Fruit fly (Drosophila melanogaster) whole organism: ENCODE measurements around the gene Ubc7.

Experiments
- CG8478 ChIP-seq: fragments of >200 bp; optimal IDR thresholded peaks from 2 replicates; lab custom pipeline; 2018; ENCODE audit warnings: inconsistent platforms
- Dll ChIP-seq: fragments of >200 bp; optimal IDR thresholded peaks from 2 replicates; lab custom pipeline; 2017
- EcR ChIP-seq, 2 experiments: fragments of >200 bp; optimal IDR thresholded peaks; 2 replicates each; lab custom pipeline; 2017; ENCODE audit warnings: missing biosample characterization in 2 of 2, missing genetic modification characterization in 2 of 2, missing genetic modification reagents in 2 of 2
- pan ChIP-seq: fragments of >200 bp; optimal IDR thresholded peaks from 2 replicates; lab custom pipeline; 2017
- psq ChIP-seq: fragments of >200 bp; optimal IDR thresholded peaks from 2 replicates; lab custom pipeline; 2017
- usp ChIP-seq: fragments of >200 bp; optimal IDR thresholded peaks from 2 replicates; lab custom pipeline; 2017; ENCODE audit warnings: missing biosample characterization, missing genetic modification characterization, mixed read lengths

The Ubc7 gene

DNA sequence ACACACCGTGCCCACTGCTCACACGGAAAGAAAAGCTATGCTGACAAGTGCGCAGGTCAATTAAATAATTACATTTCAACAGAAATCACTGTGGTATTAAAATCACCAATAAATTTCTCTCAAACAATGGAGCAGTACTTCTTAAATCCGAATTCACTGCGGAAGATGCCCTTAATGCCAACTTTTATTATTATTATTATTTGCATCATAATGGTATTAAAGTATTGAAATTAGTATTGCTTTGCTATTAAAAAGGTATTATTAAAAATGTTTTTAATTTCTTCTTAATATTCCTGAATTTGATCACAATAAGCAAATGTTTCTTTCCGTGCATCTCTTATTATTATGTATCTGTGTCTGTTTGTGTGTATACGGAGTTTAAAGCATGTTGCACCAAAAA, 13.5 kb upstream of the Ubc7 start:
- TF ChIP-seq pan (lab: Kevin White, UChicago), result no peak
- no peak for TF ChIP-seq EcR (GFP tag; optimal IDR thresholded peaks at IDR 0.05; lab: Kevin White, UChicago)
- no peak for TF ChIP-seq Dll (lab: Kevin White, UChicago)
- TF ChIP-seq CG8478, result no peak
- TF ChIP-seq psq, result no peak
- TF ChIP-seq usp (GFP tag; lab: Kevin White, UChicago), result no peak

- TF ChIP-seq CG8478 (no peak), pan (lab: Kevin White, UChicago) (no peak), psq (no peak), usp (GFP tag; lab: Kevin White, UChicago) (no peak), Dll (lab: Kevin White, UChicago) (no peak), EcR (GFP tag; optimal IDR thresholded peaks at IDR 0.05; lab: Kevin White, UChicago) (no peak)
Observed at dm6 chrX:16581703-16582102, 11.8 kb upstream of the Ubc7 start.

DNA sequence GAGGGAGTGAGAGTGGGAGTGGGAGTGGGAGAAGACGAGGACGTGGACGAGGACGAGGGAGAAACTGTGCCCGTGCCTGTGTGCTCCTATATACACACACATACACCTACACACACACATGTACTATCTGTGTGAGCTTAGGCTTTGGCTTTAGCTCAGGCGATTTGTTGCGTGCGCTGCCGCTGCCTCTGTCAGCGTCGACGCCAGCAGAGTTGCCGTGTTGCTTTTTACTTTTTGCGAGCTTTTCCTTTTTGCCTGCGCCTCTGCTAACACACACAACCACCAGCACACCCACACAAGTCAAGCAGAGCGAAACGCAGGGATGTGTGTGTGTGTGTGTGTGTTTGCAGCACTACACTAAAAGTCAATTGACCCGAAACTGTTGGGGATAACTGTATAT, 11.3 kb upstream of the Ubc7 start:
- TF ChIP-seq CG8478 (no peak), Dll (lab: Kevin White, UChicago) (no peak), psq (no peak), pan (lab: Kevin White, UChicago) (no peak), EcR (GFP tag; optimal IDR thresholded peaks at IDR 0.05; lab: Kevin White, UChicago) (no peak), usp (GFP tag; lab: Kevin White, UChicago) (no peak)

DNA sequence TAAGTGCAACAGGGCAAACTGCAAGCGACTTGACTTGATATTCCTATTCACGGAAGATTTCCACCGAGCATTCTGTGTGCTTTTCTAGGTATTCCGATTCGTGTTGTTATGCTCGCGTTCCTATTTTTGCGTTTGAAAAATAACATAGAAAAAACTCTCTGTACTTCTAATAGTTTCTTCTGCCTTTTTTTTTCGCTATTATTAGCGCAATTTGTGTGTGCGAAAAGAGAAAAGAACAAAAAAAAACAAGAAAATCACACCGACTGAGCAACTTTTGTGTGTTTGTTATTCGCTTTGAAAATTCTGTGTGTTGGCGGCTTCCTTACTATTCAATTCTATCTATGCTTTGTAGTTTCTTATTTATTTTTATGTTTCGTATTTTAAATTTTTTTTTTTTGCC, 9.7 kb upstream of the Ubc7 start:
- no peak for TF ChIP-seq EcR (GFP tag; optimal IDR thresholded peaks at IDR 0.05; lab: Kevin White, UChicago)
- TF ChIP-seq pan (lab: Kevin White, UChicago), result no peak
- no peak for TF ChIP-seq CG8478
- TF ChIP-seq psq, result no peak
- no peak for TF ChIP-seq Dll (lab: Kevin White, UChicago)
- no peak for TF ChIP-seq usp (GFP tag; lab: Kevin White, UChicago)

dm6 chrX:16585569-16585968, 7.9 kb upstream of the Ubc7 start:
- TF ChIP-seq psq (no peak), CG8478 (no peak), pan (lab: Kevin White, UChicago) (no peak), usp (GFP tag; lab: Kevin White, UChicago) (no peak), EcR (GFP tag; optimal IDR thresholded peaks at IDR 0.05; lab: Kevin White, UChicago) (no peak), Dll (lab: Kevin White, UChicago) (no peak)

DNA sequence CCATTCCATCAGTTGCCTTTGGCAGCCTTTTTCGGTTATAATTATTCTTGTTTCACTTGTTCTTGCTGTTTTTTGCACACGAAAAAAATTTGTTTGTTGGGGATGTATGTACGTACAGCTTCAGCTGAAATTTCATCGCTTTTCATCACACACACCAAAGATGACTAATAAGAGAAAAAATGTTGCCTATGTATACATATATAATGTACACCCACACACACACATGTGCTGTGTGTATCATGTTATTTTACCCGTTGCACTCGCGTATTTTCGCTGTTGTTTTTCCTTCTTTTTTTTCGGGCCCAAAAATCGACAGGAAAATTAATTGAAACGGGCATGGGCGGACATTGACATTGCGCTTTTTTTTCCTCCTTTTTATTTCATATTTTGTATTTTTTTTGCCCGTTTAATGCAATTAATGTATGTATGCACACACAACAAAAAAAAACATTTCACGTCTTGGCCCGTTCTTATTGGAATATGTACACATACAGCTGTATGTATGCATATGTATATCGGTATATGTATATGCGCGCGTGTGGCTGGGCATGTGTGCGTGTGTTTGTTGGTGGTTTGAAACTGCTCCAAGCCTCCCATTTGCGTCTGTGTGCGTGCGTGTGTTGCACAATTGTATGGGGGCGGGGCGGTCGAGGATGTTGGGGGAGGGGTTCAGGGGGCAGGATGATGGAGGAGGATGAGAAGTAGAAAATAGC, 7.1 kb upstream of the Ubc7 start:
- peak; percentile 65 for TF ChIP-seq CG8478
- TF ChIP-seq EcR (GFP tag; optimal IDR thresholded peaks at IDR 0.05; lab: Kevin White, UChicago), result no peak
- TF ChIP-seq psq, result no peak
- no peak for TF ChIP-seq Dll (lab: Kevin White, UChicago)
- no peak for TF ChIP-seq usp (GFP tag; lab: Kevin White, UChicago)
- peak; percentile 28 for TF ChIP-seq pan (lab: Kevin White, UChicago)

- no peak for TF ChIP-seq Dll (lab: Kevin White, UChicago)
- TF ChIP-seq CG8478, result no peak
- TF ChIP-seq pan (lab: Kevin White, UChicago), result no peak
Observed at dm6 chrX:16587021-16587667, 6.3 kb upstream of the Ubc7 start, which contains the start of gene CanA-14F. Gene CanA-14F (minus strand): TSS chrX:16587172.

dm6 chrX:16587668-16588046, 5.8 kb upstream of the Ubc7 start, which contains the start of gene CG13014:
Gene CG13014 (plus strand): TSS chrX:16587873.
- TF ChIP-seq pan (lab: Kevin White, UChicago) (no peak), Dll (lab: Kevin White, UChicago) (no peak), CG8478 (no peak), EcR (GFP tag; optimal IDR thresholded peaks at IDR 0.05; lab: Kevin White, UChicago) (no peak), usp (GFP tag; lab: Kevin White, UChicago) (no peak), psq (no peak)

DNA sequence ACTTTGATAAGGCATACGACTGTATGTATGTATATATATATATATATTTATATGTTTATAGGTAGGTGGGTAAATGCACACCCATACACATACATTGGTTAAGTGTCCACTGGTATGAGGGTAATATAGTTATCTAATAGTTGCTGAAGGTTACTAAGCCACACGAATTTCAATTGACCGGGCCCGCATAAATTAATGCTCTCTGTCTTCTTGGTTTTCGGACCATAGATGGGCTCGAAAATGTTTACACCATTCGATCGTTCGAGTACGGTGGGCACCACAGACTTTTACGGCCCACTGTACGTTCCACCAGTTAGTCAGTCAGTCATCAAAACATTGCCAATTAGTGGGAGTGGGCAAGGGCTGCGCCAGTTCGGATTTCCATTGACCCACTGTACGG, 1.9 kb downstream of the Ubc7 start:
- no peak for TF ChIP-seq EcR (GFP tag; optimal IDR thresholded peaks at IDR 0.05; lab: Kevin White, UChicago)
- no peak for TF ChIP-seq CG8478
- no peak for TF ChIP-seq usp (GFP tag; lab: Kevin White, UChicago)
- no peak for TF ChIP-seq pan (lab: Kevin White, UChicago)
- no peak for TF ChIP-seq psq
- no peak for TF ChIP-seq Dll (lab: Kevin White, UChicago)

- TF ChIP-seq Dll (lab: Kevin White, UChicago) (no peak), EcR (GFP tag; optimal IDR thresholded peaks at IDR 0.05; lab: Kevin White, UChicago) (no peak), usp (GFP tag; lab: Kevin White, UChicago) (no peak), CG8478 (no peak), psq (no peak), pan (lab: Kevin White, UChicago) (no peak)
Observed at dm6 chrX:16596250-16596793, 2.8 kb downstream of the Ubc7 start.

DNA sequence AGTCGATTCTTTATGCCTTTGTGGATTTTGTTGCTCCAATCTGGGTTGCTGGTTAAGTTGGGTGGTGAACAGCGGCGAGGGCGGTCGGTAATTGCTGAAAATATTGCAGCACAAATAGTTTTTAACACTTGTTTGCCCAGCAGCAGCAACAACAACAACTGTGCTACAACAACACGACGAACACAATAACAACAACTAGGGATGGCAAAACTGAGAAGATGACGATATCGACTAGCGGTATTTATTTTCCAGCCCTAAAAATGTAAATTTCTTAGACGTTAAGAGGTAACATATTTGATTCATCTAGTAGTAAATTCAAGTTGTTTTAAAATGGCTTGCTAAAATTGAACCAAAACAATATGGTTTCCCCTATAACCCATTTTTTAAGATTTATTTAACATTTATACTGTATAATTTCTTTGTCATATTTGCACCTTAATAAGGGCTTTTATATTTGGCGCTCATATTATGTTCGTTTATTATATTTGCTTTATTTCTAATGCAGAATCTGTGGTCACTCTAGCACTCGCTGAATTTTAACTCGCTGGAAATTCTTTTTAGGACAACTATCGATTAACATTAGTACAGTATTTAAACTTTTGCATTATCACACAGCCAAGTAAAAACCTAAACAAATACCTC, 5.0 kb downstream of the Ubc7 start:
- TF ChIP-seq psq (no peak), CG8478 (no peak), Dll (lab: Kevin White, UChicago) (no peak), EcR (GFP tag; optimal IDR thresholded peaks at IDR 0.05; lab: Kevin White, UChicago) (no peak), pan (lab: Kevin White, UChicago) (no peak), usp (GFP tag; lab: Kevin White, UChicago) (no peak)
